Fruit fly (Drosophila melanogaster) whole organism, embryonic: ENCODE results near the gene SIDL.

Experiments used
- BtbVII ChIP-seq: fragments of 200-800 bp; sonication (Bioruptor generic); optimal IDR thresholded peaks from 3 replicates; lab custom pipeline; 2017; ENCODE audit warnings: missing biosample characterization, mild to moderate bottlenecking, missing genetic modification characterization
- CG1024 ChIP-seq: fragments of 200-800 bp; sonication (Bioruptor generic); IDR thresholded peaks from 2 replicates; pipeline ENCODE4 v1.3.6; 2022; ENCODE audit warnings: missing biosample characterization, missing genetic modification characterization
- CG11085 ChIP-seq: fragments of 200-800 bp; sonication (Bioruptor generic); IDR thresholded peaks from 2 replicates; pipeline ENCODE4 v1.3.6; 2022; ENCODE audit warnings: missing biosample characterization, missing genetic modification characterization
- CG12104 ChIP-seq: fragments of 200-800 bp; sonication (Bioruptor generic); optimal IDR thresholded peaks from 3 replicates; lab custom pipeline; 2016; ENCODE audit warnings: missing biosample characterization, missing genetic modification characterization
- CG1233 ChIP-seq: fragments of 200-800 bp; sonication (Bioruptor generic); optimal IDR thresholded peaks from 4 replicates; lab custom pipeline; 2018; ENCODE audit warnings: missing biosample characterization, mild to moderate bottlenecking, missing genetic modification characterization
- CG13775 ChIP-seq: fragments of 200-800 bp; sonication (Bioruptor generic); optimal IDR thresholded peaks from 3 replicates; lab custom pipeline; 2017; ENCODE audit warnings: missing biosample characterization, mild to moderate bottlenecking, missing genetic modification characterization
- CG17385 ChIP-seq: fragments of 200-800 bp; sonication (Bioruptor generic); optimal IDR thresholded peaks from 3 replicates; lab custom pipeline; 2018; ENCODE audit warnings: missing biosample characterization, mild to moderate bottlenecking, missing genetic modification characterization
- CG2120 ChIP-seq: fragments of 200-800 bp; sonication (Bioruptor generic); optimal IDR thresholded peaks from 3 replicates; lab custom pipeline; 2016; ENCODE audit warnings: missing biosample characterization, missing genetic modification characterization
- CG2712 ChIP-seq: fragments of 200-800 bp; optimal IDR thresholded peaks from 3 replicates; lab custom pipeline; 2019; ENCODE audit warnings: missing biosample characterization, mild to moderate bottlenecking, missing genetic modification characterization, moderate library complexity
- CG30403 ChIP-seq: fragments of 200-800 bp; sonication (Bioruptor generic); optimal IDR thresholded peaks from 3 replicates; lab custom pipeline; 2016; ENCODE audit warnings: missing biosample characterization, missing genetic modification characterization
- CG32772 ChIP-seq: fragments of 200-800 bp; sonication (Bioruptor generic); IDR thresholded peaks from 2 replicates; pipeline ENCODE4 v1.3.6; 2022; ENCODE audit warnings: missing biosample characterization, missing genetic modification characterization
- CG34376 ChIP-seq: fragments of 200-800 bp; sonication (Bioruptor generic); optimal IDR thresholded peaks from 2 replicates; lab custom pipeline; 2018; ENCODE audit warnings: missing biosample characterization, mild to moderate bottlenecking, missing genetic modification characterization
- CG8089 ChIP-seq: fragments of 200-800 bp; sonication (Bioruptor generic); optimal IDR thresholded peaks from 3 replicates; lab custom pipeline; 2016; ENCODE audit warnings: missing biosample characterization, missing genetic modification characterization
- CG8478 ChIP-seq: fragments of >200 bp; optimal IDR thresholded peaks from 2 replicates; lab custom pipeline; 2018
- CG8765 ChIP-seq: fragments of 200-800 bp; sonication (Bioruptor generic); IDR thresholded peaks from 2 replicates; pipeline ENCODE4 v1.3.6; 2022; ENCODE audit warnings: missing biosample characterization, missing genetic modification characterization
- CHES-1-like ChIP-seq: fragments of 200-800 bp; sonication (Bioruptor generic); optimal IDR thresholded peaks from 2 replicates; lab custom pipeline; 2016; ENCODE audit warnings: missing biosample characterization, missing genetic modification characterization
- CrebB ChIP-seq: fragments of 200-800 bp; sonication (Bioruptor generic); optimal IDR thresholded peaks from 3 replicates; lab custom pipeline; 2018; ENCODE audit warnings: missing biosample characterization, mild to moderate bottlenecking, missing genetic modification characterization
- Dad ChIP-seq: fragments of 200-800 bp; sonication (Bioruptor generic); optimal IDR thresholded peaks from 3 replicates; lab custom pipeline; 2016; ENCODE audit warnings: missing biosample characterization, missing genetic modification characterization
- Ets97D ChIP-seq: fragments of 200-800 bp; sonication (Bioruptor generic); optimal IDR thresholded peaks from 3 replicates; lab custom pipeline; 2016; ENCODE audit warnings: missing biosample characterization, missing genetic modification characterization
- HHEX ChIP-seq: fragments of 200-800 bp; sonication (Bioruptor generic); optimal IDR thresholded peaks from 3 replicates; lab custom pipeline; 2017; ENCODE audit warnings: missing biosample characterization, mild to moderate bottlenecking, missing genetic modification characterization, missing genetic modification reagents
- Lim3 ChIP-seq: fragments of 200-800 bp; sonication (Bioruptor generic); IDR thresholded peaks from 2 replicates; pipeline ENCODE4 v1.3.6; 2022; ENCODE audit warnings: missing biosample characterization, missing genetic modification characterization
- MBD-R2 ChIP-seq: fragments of 200-800 bp; sonication (Bioruptor generic); IDR thresholded peaks from 2 replicates; pipeline ENCODE4 v1.3.6; 2022; ENCODE audit warnings: missing biosample characterization, missing genetic modification characterization
- Med ChIP-seq: fragments of 200-800 bp; sonication (Bioruptor generic); peaks from one replicate; lab custom pipeline; 2016; ENCODE audit warnings: missing biosample characterization, missing genetic modification characterization, mild to moderate bottlenecking, inconsistent platforms, moderate library complexity
- NC2α ChIP-seq: fragments of 200-800 bp; sonication (Bioruptor generic); optimal IDR thresholded peaks from 2 replicates; lab custom pipeline; 2016; ENCODE audit warnings: missing biosample characterization, missing genetic modification characterization
- NfI ChIP-seq: fragments of 200-800 bp; sonication (Bioruptor generic); optimal IDR thresholded peaks from 3 replicates; lab custom pipeline; 2018; ENCODE audit warnings: missing biosample characterization, mild to moderate bottlenecking, missing genetic modification characterization, moderate library complexity
- Optix ChIP-seq: fragments of 200-800 bp; sonication (Bioruptor generic); IDR thresholded peaks from 3 replicates; pipeline ENCODE4 v1.3.6; 2022; ENCODE audit warnings: missing biosample characterization, missing genetic modification characterization
- Side ChIP-seq: fragments of 200-800 bp; sonication (Bioruptor generic); optimal IDR thresholded peaks from 2 replicates; lab custom pipeline; 2016; ENCODE audit warnings: missing biosample characterization, missing genetic modification characterization
- bigmax ChIP-seq: fragments of 200-800 bp; sonication (Bioruptor generic); optimal IDR thresholded peaks from 2 replicates; lab custom pipeline; 2018; ENCODE audit warnings: missing biosample characterization, mild to moderate bottlenecking, missing genetic modification characterization
- caup ChIP-seq: fragments of 200-800 bp; sonication (Bioruptor generic); optimal IDR thresholded peaks from 3 replicates; lab custom pipeline; 2017; ENCODE audit warnings: missing biosample characterization, mild to moderate bottlenecking, missing genetic modification characterization, moderate library complexity; ENCODE audit not compliant: severe bottlenecking
- corto ChIP-seq: fragments of 200-800 bp; sonication (Bioruptor generic); optimal IDR thresholded peaks from 2 replicates; lab custom pipeline; 2016; ENCODE audit warnings: missing biosample characterization, mild to moderate bottlenecking, missing genetic modification characterization, moderate library complexity
- crol ChIP-seq: fragments of 200-800 bp; sonication (Bioruptor generic); IDR thresholded peaks from 2 replicates; pipeline ENCODE4 v1.3.6; 2022; ENCODE audit warnings: missing biosample characterization, missing genetic modification characterization
- dimm ChIP-seq: fragments of 200-800 bp; sonication (Bioruptor generic); IDR thresholded peaks from 2 replicates; pipeline ENCODE4 v1.3.6; 2022; ENCODE audit warnings: missing biosample characterization, missing genetic modification characterization
- dmrt99B ChIP-seq: fragments of 200-800 bp; sonication (Bioruptor generic); optimal IDR thresholded peaks from 2 replicates; lab custom pipeline; 2018; ENCODE audit warnings: missing biosample characterization, mild to moderate bottlenecking, missing genetic modification characterization, moderate library complexity
- ems ChIP-seq: fragments of 200-800 bp; sonication (Bioruptor generic); optimal IDR thresholded peaks from 3 replicates; lab custom pipeline; 2016; ENCODE audit warnings: missing biosample characterization, missing genetic modification characterization
- esg ChIP-seq: fragments of 200-800 bp; sonication (Bioruptor generic); conservative IDR thresholded peaks from 2 replicates; pipeline ENCODE4 v1.3.6; 2022; ENCODE audit warnings: missing biosample characterization, missing genetic modification characterization
- exex ChIP-seq: fragments of 200-800 bp; sonication (Bioruptor generic); optimal IDR thresholded peaks from 4 replicates; lab custom pipeline; 2018; ENCODE audit warnings: missing biosample characterization, mild to moderate bottlenecking, missing genetic modification characterization, moderate library complexity
- fd64A ChIP-seq: fragments of 200-800 bp; sonication (Bioruptor generic); optimal IDR thresholded peaks from 3 replicates; lab custom pipeline; 2018; ENCODE audit warnings: missing biosample characterization, mild to moderate bottlenecking, missing genetic modification characterization
- gce ChIP-seq: fragments of 200-800 bp; sonication (Bioruptor generic); IDR thresholded peaks from 3 replicates; pipeline ENCODE4 v1.3.6; 2022; ENCODE audit warnings: missing biosample characterization, missing genetic modification characterization
- gcm2 ChIP-seq: fragments of 200-800 bp; sonication (Bioruptor generic); optimal IDR thresholded peaks from 2 replicates; lab custom pipeline; 2016; ENCODE audit warnings: missing biosample characterization, missing genetic modification characterization
- gem ChIP-seq: fragments of 200-800 bp; sonication (Bioruptor generic); optimal IDR thresholded peaks from 2 replicates; lab custom pipeline; 2019; ENCODE audit warnings: missing biosample characterization, mild to moderate bottlenecking, missing genetic modification characterization, moderate library complexity
- ind ChIP-seq: fragments of 200-800 bp; sonication (Bioruptor generic); optimal IDR thresholded peaks from 3 replicates; lab custom pipeline; 2016; ENCODE audit warnings: missing biosample characterization, missing genetic modification characterization
- insv ChIP-seq, 2 experiments: fragments of 200-800 bp; sonication (Bioruptor generic); optimal IDR thresholded peaks; 3 replicates each; lab custom pipeline; 2016 to 2018; ENCODE audit warnings: missing biosample characterization in 2 of 2, missing genetic modification characterization in 2 of 2
- jigr1 ChIP-seq: fragments of 200-800 bp; sonication (Bioruptor generic); IDR thresholded peaks from 3 replicates; pipeline ENCODE4 v1.3.6; 2022; ENCODE audit warnings: missing biosample characterization, missing genetic modification characterization
- klu ChIP-seq: fragments of 200-800 bp; sonication (Bioruptor generic); IDR thresholded peaks from 2 replicates; pipeline ENCODE4 v1.3.6; 2022; ENCODE audit warnings: missing biosample characterization, missing genetic modification characterization
- lbe ChIP-seq: fragments of 200-800 bp; sonication (Bioruptor generic); optimal IDR thresholded peaks from 2 replicates; lab custom pipeline; 2016; ENCODE audit warnings: missing biosample characterization, mild to moderate bottlenecking, missing genetic modification characterization
- maf-S ChIP-seq: fragments of 200-800 bp; sonication (Bioruptor generic); optimal IDR thresholded peaks from 2 replicates; lab custom pipeline; 2016; ENCODE audit warnings: missing biosample characterization, missing genetic modification characterization
- mld ChIP-seq: fragments of 200-800 bp; sonication (Bioruptor generic); IDR thresholded peaks from 3 replicates; pipeline ENCODE4 v1.3.6; 2022; ENCODE audit warnings: missing biosample characterization, missing genetic modification characterization; ENCODE audit not compliant: partially characterized antibody
- oc ChIP-seq: fragments of 200-800 bp; sonication (Bioruptor generic); optimal IDR thresholded peaks from 2 replicates; lab custom pipeline; 2018; ENCODE audit warnings: missing biosample characterization, mild to moderate bottlenecking, missing genetic modification characterization, moderate library complexity
- run ChIP-seq: fragments of 200-800 bp; sonication (Bioruptor generic); optimal IDR thresholded peaks from 3 replicates; lab custom pipeline; 2018; ENCODE audit warnings: missing biosample characterization, mild to moderate bottlenecking, missing genetic modification characterization
- sens ChIP-seq: fragments of 200-800 bp; sonication (Bioruptor generic); peaks from one replicate; lab custom pipeline; 2016; ENCODE audit warnings: missing biosample characterization, missing genetic modification characterization
- stc ChIP-seq: fragments of 200-800 bp; sonication (Bioruptor generic); IDR thresholded peaks from 2 replicates; pipeline ENCODE4 v1.3.6; 2022; ENCODE audit warnings: missing biosample characterization, missing genetic modification characterization
- sug ChIP-seq: fragments of 200-800 bp; optimal IDR thresholded peaks from 2 replicates; lab custom pipeline; 2019; ENCODE audit warnings: missing biosample characterization, mild to moderate bottlenecking, missing genetic modification characterization, moderate library complexity
- zen2 ChIP-seq: fragments of 200-800 bp; sonication (Bioruptor generic); IDR thresholded peaks from 3 replicates; pipeline ENCODE4 v1.3.6; 2022; ENCODE audit warnings: missing biosample characterization, missing genetic modification characterization; ENCODE audit not compliant: partially characterized antibody

Gene SIDL

DNA sequence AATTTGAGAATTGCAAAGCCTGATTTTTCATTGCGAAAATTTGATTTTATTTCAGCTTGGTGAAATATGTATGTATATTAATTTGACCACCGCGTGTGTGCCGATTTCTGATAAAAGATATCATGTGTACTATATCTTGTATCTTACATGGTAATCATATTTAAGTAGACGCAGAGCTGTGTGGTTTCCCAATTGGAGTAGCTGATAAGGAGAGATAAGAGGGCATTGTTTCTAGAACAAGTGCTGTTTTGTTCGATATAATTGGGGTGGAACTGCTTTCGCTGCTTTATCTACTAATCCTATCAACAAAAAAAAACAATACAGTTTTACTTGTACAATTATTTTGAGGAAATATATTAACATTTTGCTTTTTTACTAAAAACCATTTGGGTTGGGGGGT lies 27.9 kb upstream of the SIDL start:
- TF ChIP-seq jigr1 (no peak), Optix (GFP tag; lab: Robert Waterston, UW) (no peak), Dad (GFP tag; lab: Kevin White, UChicago) (no peak), mld (no peak), sug (tag; lab: Kevin White, UChicago) (peak; percentile 30), CG1024 (no peak), CrebB (tag; lab: Kevin White, UChicago) (no peak), CG30403 (no peak), oc (tag; lab: Kevin White, UChicago) (no peak), BtbVII (GFP tag; lab: Kevin White, UChicago) (no peak), maf-S (no peak), NC2α (GFP tag; lab: Kevin White, UChicago) (no peak), zen2 (GFP tag; lab: Robert Waterston, UW) (no peak), HHEX (no peak), gcm2 (GFP tag; lab: Kevin White, UChicago) (no peak), exex (tag; lab: Kevin White, UChicago) (peak; percentile 67), CHES-1-like (no peak), dmrt99B (tag; lab: Kevin White, UChicago) (peak; percentile 6), fd64A (GFP tag; lab: Kevin White, UChicago) (no peak), Side (GFP tag; lab: Kevin White, UChicago) (no peak), insv (GFP tag; optimal IDR thresholded peaks at IDR 0.05; lab: Kevin White, UChicago) (peak in 1 of 2 experiments; percentile 83), CG32772 (GFP tag; lab: Robert Waterston, UW) (no peak), gem (no peak), crol (GFP tag; lab: Robert Waterston, UW) (no peak), CG8478 (no peak), gce (GFP tag; lab: Robert Waterston, UW) (no peak), CG17385 (no peak), CG8765 (GFP tag; lab: Robert Waterston, UW) (no peak), corto (GFP tag; lab: Kevin White, UChicago) (no peak), sens (GFP tag; lab: Kevin White, UChicago) (peak; percentile 72), CG1233 (GFP tag; lab: Kevin White, UChicago) (no peak), MBD-R2 (no peak), stc (GFP tag; lab: Robert Waterston, UW) (no peak), CG2120 (peak; percentile 14), CG13775 (GFP tag; lab: Kevin White, UChicago) (no peak), Ets97D (GFP tag; lab: Kevin White, UChicago) (no peak), CG11085 (GFP tag; lab: Robert Waterston, UW) (no peak), bigmax (GFP tag; lab: Kevin White, UChicago) (no peak), dimm (GFP tag; lab: Robert Waterston, UW) (no peak), Lim3 (no peak), caup (no peak), lbe (GFP tag; lab: Kevin White, UChicago) (peak; percentile 23), NfI (GFP tag; lab: Kevin White, UChicago) (no peak), CG2712 (tag; lab: Kevin White, UChicago) (no peak), ind (GFP tag; lab: Kevin White, UChicago) (no peak), run (tag; lab: Kevin White, UChicago) (no peak), Med (peak; percentile 27), CG12104 (no peak), CG8089 (GFP tag; lab: Kevin White, UChicago) (no peak), ems (GFP tag; lab: Kevin White, UChicago) (no peak), klu (GFP tag; lab: Robert Waterston, UW) (no peak), CG34376 (GFP tag; lab: Kevin White, UChicago) (peak; percentile 78), esg (GFP tag; lab: Robert Waterston, UW) (no peak)
